Worm (Caenorhabditis elegans) whole organism, mixed stage, embryonic: ENCODE data around the gene cdkl-1.

Experiments
- lin-13 ChIP-seq: fragments of 150-350 bp; optimal IDR thresholded peaks from 2 replicates; lab custom pipeline; 2014; ENCODE audit warnings: missing biosample characterization, missing genetic modification characterization
- snpc-4 ChIP-seq: fragments of 150-350 bp; optimal IDR thresholded peaks from 2 replicates; lab custom pipeline; 2014; ENCODE audit warnings: missing biosample characterization, missing genetic modification characterization

DNA sequence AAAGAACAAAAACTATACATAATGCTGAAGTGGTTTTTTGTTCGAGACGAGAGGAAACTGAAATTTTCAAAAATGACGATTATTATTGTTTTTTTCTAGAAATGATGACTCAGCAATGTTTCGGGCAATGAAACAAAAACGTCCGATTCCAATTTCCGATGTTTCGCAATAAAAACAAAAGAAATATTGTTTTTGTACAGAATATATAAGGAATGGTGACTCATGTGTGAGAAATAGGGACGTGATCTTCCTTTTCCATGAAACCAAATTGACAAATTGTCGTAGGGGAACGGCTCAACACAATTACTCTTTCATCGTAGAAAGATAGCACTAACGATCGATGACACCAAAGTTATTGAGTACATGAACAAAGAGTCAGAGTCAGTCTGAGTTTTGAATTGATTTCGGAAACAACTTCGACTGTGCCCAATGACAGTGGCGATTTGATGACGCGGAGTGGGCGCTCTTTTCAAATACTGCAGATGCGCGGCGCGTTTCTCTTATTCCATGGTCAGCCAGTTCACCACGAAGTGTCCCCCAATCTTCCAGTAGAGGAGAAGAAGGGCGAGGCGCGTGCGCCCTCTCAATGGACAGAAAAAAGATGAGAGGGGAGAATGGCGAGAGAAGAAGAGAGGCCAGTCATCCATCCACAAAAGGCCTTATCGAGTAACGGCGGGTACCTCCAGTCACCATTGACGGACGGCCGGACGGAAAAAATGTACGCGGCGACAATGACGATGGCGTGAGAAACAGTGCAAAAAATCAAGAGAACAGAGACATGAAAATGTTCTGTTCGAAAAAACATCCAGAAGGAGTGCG is 23.3 kb upstream of the cdkl-1 start:
- TF ChIP-seq snpc-4 (no peak), lin-13 (no peak)
